Worm (Caenorhabditis elegans): ENCODE results near the gene Y59A8B.26.
"Not testable (repeated sequence)": the region's sequence is repeated elsewhere in the genome, so short reads cannot be mapped to it uniquely, and the experiment has no call there.

Gene Y59A8B.26

ce11 chrV:18010737-18011136 lies at the start of gene Y59A8B.26:
Gene Y59A8B.26 (minus strand): TSS chrV:18010837.
- TF ChIP-seq ref-1 (GFP tag; conservative IDR thresholded peaks at IDR 0.05); klf-2 (GFP tag; conservative IDR thresholded peaks at IDR 0.05); med-1 (GFP tag; optimal IDR thresholded peaks at IDR 0.05; ENCODE audit: insufficient read depth): not testable (repeated sequence)

- TF ChIP-seq ref-1 (GFP tag; conservative IDR thresholded peaks at IDR 0.05); flt-1 (GFP tag; IDR thresholded peaks at IDR 0.05); klf-2 (GFP tag; conservative IDR thresholded peaks at IDR 0.05): not testable (repeated sequence)
Observed at ce11 chrV:18055297-18056019, 44.8 kb upstream of the Y59A8B.26 start, which contains the start of the genes Y59A8B.25 and ebp-3. Gene Y59A8B.25 (minus strand): TSS chrV:18055397. Gene ebp-3 (plus strand): TSS chrV:18055969.

ce11 chrV:18043271-18043670 lies 32.6 kb upstream of the Y59A8B.26 start, which contains the start of gene ebp-1:
Gene ebp-1 (plus strand): TSS chrV:18043571.
- no peak for TF ChIP-seq med-1 (GFP tag; optimal IDR thresholded peaks at IDR 0.05; ENCODE audit: insufficient read depth)
- TF ChIP-seq ref-1 (GFP tag; conservative IDR thresholded peaks at IDR 0.05), result no peak
- TF ChIP-seq ztf-29 (GFP tag; IDR thresholded peaks at IDR 0.05), result no peak
- TF ChIP-seq tab-1 (GFP tag; IDR thresholded peaks at IDR 0.05), result no peak
- no peak for TF ChIP-seq klf-2 (GFP tag; conservative IDR thresholded peaks at IDR 0.05)
- TF ChIP-seq cog-1 (tag; optimal IDR thresholded peaks at IDR 0.05), result no peak
- TF ChIP-seq flt-1 (GFP tag; IDR thresholded peaks at IDR 0.05), result no peak
- TF ChIP-seq ztf-23 (GFP tag; IDR thresholded peaks at IDR 0.05), result no peak
- TF ChIP-seq T22C8.4 (GFP tag; IDR thresholded peaks at IDR 0.05), result no peak

ce11 chrV:18022179-18022578 lies 11.5 kb upstream of the Y59A8B.26 start, which contains the start of gene prp-6:
Gene prp-6 (plus strand): TSS chrV:18022479.
- no peak for TF ChIP-seq klf-2 (GFP tag; conservative IDR thresholded peaks at IDR 0.05)
- TF ChIP-seq tab-1 (GFP tag; IDR thresholded peaks at IDR 0.05), result no peak
- no peak for TF ChIP-seq ref-1 (GFP tag; conservative IDR thresholded peaks at IDR 0.05)
- no peak for TF ChIP-seq T22C8.4 (GFP tag; IDR thresholded peaks at IDR 0.05)
- no peak for TF ChIP-seq cog-1 (tag; optimal IDR thresholded peaks at IDR 0.05)
- TF ChIP-seq med-1 (GFP tag; optimal IDR thresholded peaks at IDR 0.05; ENCODE audit: insufficient read depth), result no peak
- TF ChIP-seq ztf-23 (GFP tag; IDR thresholded peaks at IDR 0.05), result no peak
- TF ChIP-seq flt-1 (GFP tag; IDR thresholded peaks at IDR 0.05), result no peak
- no peak for TF ChIP-seq ztf-29 (GFP tag; IDR thresholded peaks at IDR 0.05)

ce11 chrV:18021464-18021863 lies 10.8 kb upstream of the Y59A8B.26 start:
- TF ChIP-seq flt-1 (GFP tag; IDR thresholded peaks at IDR 0.05) (no peak), ztf-29 (GFP tag; IDR thresholded peaks at IDR 0.05) (no peak)

- TF ChIP-seq ztf-29 (GFP tag; IDR thresholded peaks at IDR 0.05) (no peak), T22C8.4 (GFP tag; IDR thresholded peaks at IDR 0.05) (no peak), cog-1 (tag; optimal IDR thresholded peaks at IDR 0.05) (no peak), ztf-23 (GFP tag; IDR thresholded peaks at IDR 0.05) (no peak), flt-1 (GFP tag; IDR thresholded peaks at IDR 0.05) (no peak), ref-1 (GFP tag; conservative IDR thresholded peaks at IDR 0.05) (no peak), tab-1 (GFP tag; IDR thresholded peaks at IDR 0.05) (no peak), med-1 (GFP tag; optimal IDR thresholded peaks at IDR 0.05; ENCODE audit: insufficient read depth) (no peak), klf-2 (GFP tag; conservative IDR thresholded peaks at IDR 0.05) (no peak)
Observed at ce11 chrV:18017226-18017625, 6.6 kb upstream of the Y59A8B.26 start, which contains the start of gene srh-134. Gene srh-134 (minus strand): TSS chrV:18017326.

ce11 chrV:18014116-18014515 lies 3.5 kb upstream of the Y59A8B.26 start, which contains the start of gene srh-133:
Gene srh-133 (minus strand): TSS chrV:18014216.
- TF ChIP-seq med-1 (GFP tag; optimal IDR thresholded peaks at IDR 0.05; ENCODE audit: insufficient read depth) (no peak), flt-1 (GFP tag; IDR thresholded peaks at IDR 0.05) (no peak), ztf-23 (GFP tag; IDR thresholded peaks at IDR 0.05) (no peak), ztf-29 (GFP tag; IDR thresholded peaks at IDR 0.05) (no peak), T22C8.4 (GFP tag; IDR thresholded peaks at IDR 0.05) (no peak), tab-1 (GFP tag; IDR thresholded peaks at IDR 0.05) (no peak), ref-1 (GFP tag; conservative IDR thresholded peaks at IDR 0.05) (no peak), cog-1 (tag; optimal IDR thresholded peaks at IDR 0.05) (no peak), klf-2 (GFP tag; conservative IDR thresholded peaks at IDR 0.05) (no peak)

- no peak for TF ChIP-seq ztf-23 (GFP tag; IDR thresholded peaks at IDR 0.05)
- no peak for TF ChIP-seq med-1 (GFP tag; optimal IDR thresholded peaks at IDR 0.05; ENCODE audit: insufficient read depth)
- no peak for TF ChIP-seq ref-1 (GFP tag; conservative IDR thresholded peaks at IDR 0.05)
- TF ChIP-seq T22C8.4 (GFP tag; IDR thresholded peaks at IDR 0.05), result no peak
- TF ChIP-seq ztf-29 (GFP tag; IDR thresholded peaks at IDR 0.05), result no peak
- TF ChIP-seq cog-1 (tag; optimal IDR thresholded peaks at IDR 0.05), result no peak
Observed at ce11 chrV:18008680-18009079, 2.0 kb downstream of the Y59A8B.26 start.

- TF ChIP-seq T22C8.4 (GFP tag; IDR thresholded peaks at IDR 0.05); ref-1 (GFP tag; conservative IDR thresholded peaks at IDR 0.05); tab-1 (GFP tag; IDR thresholded peaks at IDR 0.05): not testable (repeated sequence)
Observed at ce11 chrV:18006930-18007329, 3.7 kb downstream of the Y59A8B.26 start, which contains the start of gene Y59A8B.19. Gene Y59A8B.19 (plus strand): TSS chrV:18007230.

- TF ChIP-seq med-1 (GFP tag; optimal IDR thresholded peaks at IDR 0.05; ENCODE audit: insufficient read depth), result no peak
- TF ChIP-seq ref-1 (GFP tag; conservative IDR thresholded peaks at IDR 0.05), result no peak
- no peak for TF ChIP-seq T22C8.4 (GFP tag; IDR thresholded peaks at IDR 0.05)
- TF ChIP-seq cog-1 (tag; optimal IDR thresholded peaks at IDR 0.05), result no peak
- no peak for TF ChIP-seq klf-2 (GFP tag; conservative IDR thresholded peaks at IDR 0.05)
- TF ChIP-seq ztf-23 (GFP tag; IDR thresholded peaks at IDR 0.05), result no peak
- TF ChIP-seq ztf-29 (GFP tag; IDR thresholded peaks at IDR 0.05), result no peak
- no peak for TF ChIP-seq tab-1 (GFP tag; IDR thresholded peaks at IDR 0.05)
Observed at ce11 chrV:18003876-18004275, 6.8 kb downstream of the Y59A8B.26 start.

Measured in whole organism, midembryonic.